Fruit fly (Drosophila melanogaster) whole organism, embryonic: ENCODE measurements around the gene CG1532.
A peak's percentile ranks its signal among the peaks of the same experiment; 100 is the strongest.

Source experiments
- Adf1 ChIP-seq: fragments of 200-800 bp; sonication (Bioruptor generic); IDR thresholded peaks from 2 replicates; pipeline ENCODE4 v1.3.6; 2022; ENCODE audit warnings: missing biosample characterization, missing genetic modification characterization
- Aef1 ChIP-seq: fragments of 200-800 bp; sonication (Bioruptor generic); IDR thresholded peaks from 3 replicates; pipeline ENCODE4 v1.3.6; 2022; ENCODE audit warnings: missing biosample characterization, missing genetic modification characterization
- Atf6 ChIP-seq: fragments of 200-800 bp; sonication (Bioruptor generic); IDR thresholded peaks from 2 replicates; pipeline ENCODE4 v1.3.6; 2022; ENCODE audit warnings: missing biosample characterization, missing genetic modification characterization
- B-H2 ChIP-seq: fragments of 200-800 bp; sonication (Bioruptor generic); optimal IDR thresholded peaks from 2 replicates; lab custom pipeline; 2018; ENCODE audit warnings: missing biosample characterization, mild to moderate bottlenecking, missing genetic modification characterization
- CG10462 ChIP-seq: fragments of 200-800 bp; sonication (Bioruptor generic); optimal IDR thresholded peaks from 2 replicates; lab custom pipeline; 2016; ENCODE audit warnings: missing biosample characterization, missing genetic modification characterization
- CG11696 ChIP-seq: fragments of 200-800 bp; sonication (Bioruptor generic); IDR thresholded peaks from 2 replicates; pipeline ENCODE4 v1.3.6; 2022; ENCODE audit warnings: missing biosample characterization, missing genetic modification characterization
- CG13287 ChIP-seq: fragments of 200-800 bp; sonication (Bioruptor generic); IDR thresholded peaks from 2 replicates; pipeline ENCODE4 v1.3.6; 2022; ENCODE audit warnings: missing biosample characterization, missing genetic modification characterization; ENCODE audit not compliant: partially characterized antibody
- CG13624 ChIP-seq: fragments of 200-800 bp; sonication (Bioruptor generic); optimal IDR thresholded peaks from 2 replicates; lab custom pipeline; 2016; ENCODE audit warnings: missing biosample characterization, missing genetic modification characterization
- CG17186 ChIP-seq: fragments of 200-800 bp; sonication (Bioruptor generic); optimal IDR thresholded peaks from 3 replicates; lab custom pipeline; 2017; ENCODE audit warnings: missing biosample characterization, missing genetic modification reagents, missing genetic modification characterization
- CG17328 ChIP-seq: fragments of 200-800 bp; sonication (Bioruptor generic); IDR thresholded peaks from 2 replicates; pipeline ENCODE4 v1.3.6; 2022; ENCODE audit warnings: missing biosample characterization, missing genetic modification characterization
- CG17361 ChIP-seq: fragments of 200-800 bp; sonication (Bioruptor generic); IDR thresholded peaks from 3 replicates; pipeline ENCODE4 v1.3.6; 2022; ENCODE audit warnings: missing biosample characterization, missing genetic modification characterization
- CG17612 ChIP-seq: fragments of 200-800 bp; sonication (Bioruptor generic); IDR thresholded peaks from 2 replicates; pipeline ENCODE4 v1.3.6; 2022; ENCODE audit warnings: missing biosample characterization, missing genetic modification characterization
- CG2199 ChIP-seq: fragments of 200-800 bp; sonication (Bioruptor generic); IDR thresholded peaks from 3 replicates; pipeline ENCODE4 v1.3.6; 2022; ENCODE audit warnings: missing biosample characterization, missing genetic modification characterization
- CG30403 ChIP-seq: fragments of 200-800 bp; sonication (Bioruptor generic); optimal IDR thresholded peaks from 3 replicates; lab custom pipeline; 2016; ENCODE audit warnings: missing biosample characterization, missing genetic modification characterization
- CG31365 ChIP-seq: fragments of 200-800 bp; sonication (Bioruptor generic); optimal IDR thresholded peaks from 2 replicates; lab custom pipeline; 2018; ENCODE audit warnings: missing biosample characterization, mild to moderate bottlenecking, missing genetic modification characterization
- CG33557 ChIP-seq: fragments of 200-800 bp; sonication (Bioruptor generic); optimal IDR thresholded peaks from 2 replicates; lab custom pipeline; 2019; ENCODE audit warnings: missing biosample characterization, mild to moderate bottlenecking, missing genetic modification characterization, moderate library complexity
- CG3847 ChIP-seq: fragments of 200-800 bp; sonication (Bioruptor generic); IDR thresholded peaks from 2 replicates; pipeline ENCODE4 v1.3.6; 2022; ENCODE audit warnings: missing biosample characterization, missing genetic modification characterization
- CG4404 ChIP-seq: fragments of 200-800 bp; sonication (Bioruptor generic); IDR thresholded peaks from 2 replicates; pipeline ENCODE4 v1.3.6; 2022; ENCODE audit warnings: missing biosample characterization, missing genetic modification characterization
- CG5180 ChIP-seq: fragments of 200-800 bp; sonication (Bioruptor generic); optimal IDR thresholded peaks from 3 replicates; lab custom pipeline; 2017; ENCODE audit warnings: missing biosample characterization, missing genetic modification characterization, mild to moderate bottlenecking, moderate library complexity, missing genetic modification reagents
- CG6254 ChIP-seq: fragments of 200-800 bp; sonication (Bioruptor generic); optimal IDR thresholded peaks from 3 replicates; lab custom pipeline; 2017; ENCODE audit warnings: mild to moderate bottlenecking, missing biosample characterization, missing genetic modification reagents, missing genetic modification characterization
- CG6765 ChIP-seq: fragments of 200-800 bp; sonication (Bioruptor generic); optimal IDR thresholded peaks from 3 replicates; lab custom pipeline; 2017; ENCODE audit warnings: missing biosample characterization, mild to moderate bottlenecking, missing genetic modification characterization
- CG7556 ChIP-seq: fragments of 200-800 bp; sonication (Bioruptor generic); optimal IDR thresholded peaks from 2 replicates; lab custom pipeline; 2017; ENCODE audit warnings: missing biosample characterization, mild to moderate bottlenecking, missing genetic modification characterization
- CG8765 ChIP-seq: fragments of 200-800 bp; sonication (Bioruptor generic); IDR thresholded peaks from 2 replicates; pipeline ENCODE4 v1.3.6; 2022; ENCODE audit warnings: missing biosample characterization, missing genetic modification characterization
- CG8944 ChIP-seq: fragments of 200-800 bp; sonication (Bioruptor generic); optimal IDR thresholded peaks from 3 replicates; lab custom pipeline; 2016; ENCODE audit warnings: missing biosample characterization, missing genetic modification characterization
- CG9215 ChIP-seq: fragments of 200-800 bp; sonication (Bioruptor generic); IDR thresholded peaks from 2 replicates; pipeline ENCODE4 v1.3.6; 2022; ENCODE audit warnings: missing biosample characterization, missing genetic modification characterization
- CG9727 ChIP-seq: fragments of 200-800 bp; sonication (Bioruptor generic); optimal IDR thresholded peaks from 3 replicates; lab custom pipeline; 2017; ENCODE audit warnings: missing biosample characterization, mild to moderate bottlenecking, missing genetic modification characterization
- CTCF ChIP-seq: fragments of 200-800 bp; sonication (Bioruptor generic); optimal IDR thresholded peaks from 2 replicates; lab custom pipeline; 2017; ENCODE audit warnings: missing biosample characterization, mild to moderate bottlenecking, missing genetic modification characterization, moderate library complexity
- Dp ChIP-seq: fragments of 200-800 bp; sonication (Bioruptor generic); optimal IDR thresholded peaks from 2 replicates; lab custom pipeline; 2018; ENCODE audit warnings: missing biosample characterization, mild to moderate bottlenecking, missing genetic modification characterization, moderate library complexity
- HLH54F ChIP-seq: fragments of 200-800 bp; sonication (Bioruptor generic); optimal IDR thresholded peaks from 3 replicates; lab custom pipeline; 2016; ENCODE audit warnings: missing biosample characterization, missing genetic modification characterization
- Lpt ChIP-seq: fragments of >200 bp; optimal IDR thresholded peaks from 2 replicates; lab custom pipeline; 2018; ENCODE audit warnings: missing biosample characterization, missing genetic modification characterization
- Neu2 ChIP-seq: fragments of 200-800 bp; sonication (Bioruptor generic); optimal IDR thresholded peaks from 3 replicates; lab custom pipeline; 2016; ENCODE audit warnings: missing biosample characterization, missing genetic modification characterization, borderline replicate concordance
- Nf-YA ChIP-seq: fragments of 200-800 bp; sonication (Bioruptor generic); IDR thresholded peaks from 2 replicates; pipeline ENCODE4 v1.3.6; 2022; ENCODE audit warnings: missing biosample characterization, missing genetic modification characterization
- Nf-YC ChIP-seq: fragments of 200-800 bp; optimal IDR thresholded peaks from 3 replicates; lab custom pipeline; 2019; ENCODE audit warnings: missing biosample characterization, mild to moderate bottlenecking, missing genetic modification characterization, moderate library complexity
- Sin3A ChIP-seq: fragments of >200 bp; optimal IDR thresholded peaks from 2 replicates; lab custom pipeline; 2018
- Usf ChIP-seq: fragments of 200-800 bp; sonication (Bioruptor generic); optimal IDR thresholded peaks from 2 replicates; lab custom pipeline; 2017; ENCODE audit warnings: missing genotype, missing biosample characterization, missing genetic modification characterization
- bsh ChIP-seq, 2 experiments: fragments of 200-800 bp; sonication (Bioruptor generic); optimal IDR thresholded peaks; 2 replicates each; lab custom pipeline; 2017 to 2018; ENCODE audit warnings: mild to moderate bottlenecking in 2 of 2, missing biosample characterization in 2 of 2, missing genetic modification characterization in 2 of 2, moderate library complexity in 1 of 2
- chn ChIP-seq: fragments of 200-800 bp; sonication (Bioruptor generic); optimal IDR thresholded peaks from 2 replicates; lab custom pipeline; 2016; ENCODE audit warnings: missing biosample characterization, missing genetic modification characterization
- crol ChIP-seq: fragments of 200-800 bp; sonication (Bioruptor generic); IDR thresholded peaks from 2 replicates; pipeline ENCODE4 v1.3.6; 2022; ENCODE audit warnings: missing biosample characterization, missing genetic modification characterization
- da ChIP-seq: fragments of 200-800 bp; sonication (Bioruptor generic); optimal IDR thresholded peaks from 2 replicates; lab custom pipeline; 2016; ENCODE audit warnings: missing biosample characterization, missing genetic modification characterization
- disco-r ChIP-seq: fragments of 200-800 bp; sonication (Bioruptor generic); optimal IDR thresholded peaks from 2 replicates; lab custom pipeline; 2016; ENCODE audit warnings: missing biosample characterization, missing genetic modification characterization
- dmrt11E ChIP-seq: fragments of 200-800 bp; sonication (Bioruptor generic); optimal IDR thresholded peaks from 3 replicates; lab custom pipeline; 2018; ENCODE audit warnings: missing biosample characterization, mild to moderate bottlenecking, missing genetic modification characterization, moderate library complexity
- eve ChIP-seq, 2 experiments: fragments of >200 bp; optimal IDR thresholded peaks; 2 replicates each; lab custom pipeline; 2017; ENCODE audit warnings: missing biosample characterization in 2 of 2, missing genetic modification characterization in 2 of 2
- maf-S ChIP-seq: fragments of 200-800 bp; sonication (Bioruptor generic); optimal IDR thresholded peaks from 2 replicates; lab custom pipeline; 2016; ENCODE audit warnings: missing biosample characterization, missing genetic modification characterization
- onecut ChIP-seq: fragments of 200-800 bp; sonication (Bioruptor generic); IDR thresholded peaks from 2 replicates; pipeline ENCODE4 v1.3.6; 2022; ENCODE audit warnings: missing biosample characterization, missing genetic modification characterization
- peb ChIP-seq: fragments of 200-800 bp; sonication (Bioruptor generic); IDR thresholded peaks from 2 replicates; pipeline ENCODE4 v1.3.6; 2022; ENCODE audit warnings: missing biosample characterization, missing genetic modification characterization
- sens ChIP-seq: fragments of 200-800 bp; sonication (Bioruptor generic); peaks from one replicate; lab custom pipeline; 2016; ENCODE audit warnings: missing biosample characterization, missing genetic modification characterization
- sim ChIP-seq: fragments of 200-800 bp; sonication (Bioruptor generic); IDR thresholded peaks from 2 replicates; pipeline ENCODE4 v1.3.6; 2022; ENCODE audit warnings: missing biosample characterization, missing genetic modification characterization
- slou ChIP-seq: fragments of 200-800 bp; sonication (Bioruptor generic); optimal IDR thresholded peaks from 3 replicates; lab custom pipeline; 2016; ENCODE audit warnings: missing biosample characterization, missing genetic modification characterization
- slp2 ChIP-seq: fragments of 200-800 bp; sonication (Bioruptor generic); optimal IDR thresholded peaks from 2 replicates; lab custom pipeline; 2016; ENCODE audit warnings: missing biosample characterization, missing genetic modification characterization
- sr ChIP-seq: fragments of 200-800 bp; sonication (Bioruptor generic); IDR thresholded peaks from 3 replicates; pipeline ENCODE4 v1.3.6; 2022; ENCODE audit warnings: missing biosample characterization, missing genetic modification characterization
- tx ChIP-seq: fragments of 200-800 bp; sonication (Bioruptor generic); optimal IDR thresholded peaks from 2 replicates; lab custom pipeline; 2016; ENCODE audit warnings: missing biosample characterization, missing genetic modification characterization
- wdn ChIP-seq: fragments of 200-800 bp; sonication (Bioruptor generic); IDR thresholded peaks from 2 replicates; pipeline ENCODE4 v1.3.6; 2022; ENCODE audit warnings: missing biosample characterization, missing genetic modification characterization

The CG1532 gene

DNA sequence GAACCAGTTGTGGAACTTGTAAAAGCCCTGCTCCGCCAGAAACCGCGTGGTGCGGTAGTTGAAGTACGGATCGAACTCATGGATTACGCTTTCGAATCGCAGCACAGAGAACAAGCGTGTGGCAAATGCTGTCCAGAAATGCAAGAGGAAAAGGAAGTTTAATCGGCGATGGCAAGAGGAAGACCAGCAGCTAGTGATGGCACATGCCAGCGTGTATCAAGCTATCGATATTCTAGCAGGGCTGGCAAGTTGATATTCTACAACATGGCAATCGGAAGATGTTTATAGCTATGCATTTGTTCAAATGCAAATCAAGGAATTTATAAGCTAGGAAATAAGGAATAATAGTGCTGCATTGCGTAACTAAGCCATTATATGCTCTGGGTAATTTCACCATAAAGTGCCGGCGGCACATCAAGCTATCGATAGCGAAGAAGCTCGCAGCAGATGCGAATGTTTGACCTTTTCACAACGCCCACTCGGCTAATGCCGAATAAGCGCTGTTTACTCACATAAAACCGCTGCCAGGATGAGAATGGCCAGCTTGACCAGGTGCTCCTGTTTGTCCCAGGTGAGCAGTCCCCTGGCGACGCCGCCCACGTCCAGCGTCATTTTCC, 25.0 kb upstream of the CG1532 start (continued):
- TF ChIP-seq CG9727 (GFP tag; lab: Kevin White, UChicago) = peak; percentile 85
- peak; percentile 78 for TF ChIP-seq disco-r (GFP tag; lab: Kevin White, UChicago)
- TF ChIP-seq CG2199 (GFP tag; lab: Robert Waterston, UW) = no peak
- TF ChIP-seq CG6254 (GFP tag; lab: Kevin White, UChicago) = peak; percentile 31
- peak; percentile 62 for TF ChIP-seq CG33557 (GFP tag; lab: Kevin White, UChicago)
- TF ChIP-seq Neu2 (GFP tag; lab: Kevin White, UChicago) = no peak
- TF ChIP-seq CG13287 (GFP tag; lab: Robert Waterston, UW) = peak; percentile 79
- peak; percentile 91 for TF ChIP-seq B-H2 (GFP tag; lab: Kevin White, UChicago)
- TF ChIP-seq CG11696 (GFP tag; lab: Robert Waterston, UW) = peak; percentile 67
- TF ChIP-seq Lpt (GFP tag; lab: Kevin White, UChicago) = no peak
- TF ChIP-seq CG17612 (GFP tag; lab: Robert Waterston, UW) = peak; percentile 14; the same call in 1 of the 2 replicates
- no peak for TF ChIP-seq tx
- TF ChIP-seq CG7556 (GFP tag; lab: Kevin White, UChicago) = peak; percentile 23
- TF ChIP-seq CG8765 = peak; percentile 45
- TF ChIP-seq crol (GFP tag; lab: Robert Waterston, UW) = no peak
- TF ChIP-seq onecut = peak; percentile 83
- peak; percentile 58 for TF ChIP-seq CG5180
- TF ChIP-seq CG30403 (GFP tag; lab: Kevin White, UChicago) = peak; percentile 63
- peak; percentile 59 for TF ChIP-seq CG17361 (GFP tag; lab: Robert Waterston, UW)
- TF ChIP-seq maf-S (GFP tag; lab: Kevin White, UChicago) = peak; percentile 71
- TF ChIP-seq Nf-YA (GFP tag; lab: Robert Waterston, UW) = peak; percentile 47; the same call in 1 of the 2 replicates
- peak; percentile 75 for TF ChIP-seq Sin3A (lab: Kevin White, UChicago)
- peak; percentile 36 for TF ChIP-seq Nf-YC (tag; lab: Kevin White, UChicago)
- TF ChIP-seq CG17186 (GFP tag; lab: Kevin White, UChicago) = peak; percentile 79
- peak; percentile 38 for TF ChIP-seq chn (GFP tag; lab: Kevin White, UChicago)
- peak; percentile 61; the same call in 1 of the 2 replicates for TF ChIP-seq Atf6 (GFP tag; lab: Robert Waterston, UW)
- TF ChIP-seq Dp = peak; percentile 26
- TF ChIP-seq Usf = peak; percentile 30
- peak; percentile 48 for TF ChIP-seq wdn (GFP tag; lab: Robert Waterston, UW)
- peak; percentile 55 for TF ChIP-seq dmrt11E (tag; lab: Kevin White, UChicago)
- peak; percentile 18; the same call in 1 of the 2 replicates for TF ChIP-seq peb (GFP tag; lab: Robert Waterston, UW)
- peak; percentile 71 for TF ChIP-seq CG13624 (GFP tag; lab: Kevin White, UChicago)
- TF ChIP-seq Aef1 (GFP tag; lab: Robert Waterston, UW) = peak; percentile 57
- 0 out of 2 replicates have a peak, but pooled peaks have one; percentile 17 for TF ChIP-seq CG4404
- peak; percentile 32 for TF ChIP-seq CG10462 (GFP tag; lab: Kevin White, UChicago)
- TF ChIP-seq Adf1 (GFP tag; lab: Robert Waterston, UW) = peak; percentile 44
- peak; percentile 59 for TF ChIP-seq CTCF (GFP tag; lab: Kevin White, UChicago)
- peak; percentile 55 for TF ChIP-seq HLH54F
- TF ChIP-seq CG6765 (GFP tag; lab: Kevin White, UChicago) = peak; percentile 89
- peak; percentile 78 for TF ChIP-seq CG17328
- peak; percentile 52 for TF ChIP-seq CG8944 (GFP tag; lab: Kevin White, UChicago)
- TF ChIP-seq da = no peak
- TF ChIP-seq CG3847 (GFP tag; lab: Robert Waterston, UW) = peak; percentile 67
- TF ChIP-seq slp2 (GFP tag; lab: Kevin White, UChicago) = peak; percentile 68
- peak; percentile 28; the same call in 1 of the 2 replicates for TF ChIP-seq CG9215 (GFP tag; lab: Robert Waterston, UW)
- TF ChIP-seq eve (GFP tag; optimal IDR thresholded peaks at IDR 0.05; lab: Kevin White, UChicago) = no peak
- peak; percentile 50 to 64 for TF ChIP-seq bsh (GFP tag; optimal IDR thresholded peaks at IDR 0.05; lab: Kevin White, UChicago)
- no peak; the same call in 1 of the 2 replicates for TF ChIP-seq sim (GFP tag; lab: Robert Waterston, UW)
- peak; percentile 81; the same call in 2 of the 3 replicates for TF ChIP-seq sr (GFP tag; lab: Robert Waterston, UW)
- TF ChIP-seq slou (GFP tag; lab: Kevin White, UChicago) = peak; percentile 54
- TF ChIP-seq sens = peak; percentile 92
- TF ChIP-seq CG31365 = peak; percentile 79
